Worm (Caenorhabditis elegans) whole organism, early embryonic: Measurements from ENCODE around the gene ztf-8.
A peak's percentile ranks its signal among the peaks of the same experiment; 100 is the strongest.

Experiments
- B0310.2 ChIP-seq: sonication (generic microtip); optimal IDR thresholded peaks from 2 replicates; lab custom pipeline; 2016; ENCODE audit warnings: mild to moderate bottlenecking, missing genetic modification characterization, missing compliant biosample characterization
- F13C5.2 ChIP-seq: sonication (generic microtip); optimal IDR thresholded peaks from 2 replicates; lab custom pipeline; 2017; ENCODE audit warnings: mild to moderate bottlenecking, missing genetic modification characterization, inconsistent platforms, missing compliant biosample characterization
- aly-1 ChIP-seq: sonication (generic microtip); optimal IDR thresholded peaks from 2 replicates; lab custom pipeline; 2016; ENCODE audit warnings: missing genetic modification characterization, missing compliant biosample characterization
- ama-1 ChIP-seq: fragments of 150-350 bp; optimal IDR thresholded peaks from 2 replicates; lab custom pipeline; 2014
- ceh-13 ChIP-seq: fragments of 200-800 bp; sonication (Bioruptor generic); optimal IDR thresholded peaks from 2 replicates; lab custom pipeline; 2018; ENCODE audit warnings: mild to moderate bottlenecking, missing genetic modification characterization, missing compliant biosample characterization
- ceh-36 ChIP-seq: sonication (generic microtip); optimal IDR thresholded peaks from 2 replicates; lab custom pipeline; 2016; ENCODE audit warnings: missing genetic modification characterization, inconsistent platforms, missing compliant biosample characterization
- ets-7 ChIP-seq: sonication (generic microtip); optimal IDR thresholded peaks from 2 replicates; lab custom pipeline; 2016; ENCODE audit warnings: missing genotype, missing genetic modification characterization, missing compliant biosample characterization
- flt-1 ChIP-seq: fragments of 200-800 bp; sonication (Bioruptor generic); IDR thresholded peaks from 2 replicates; pipeline ENCODE4 v1.3.6; 2022; ENCODE audit warnings: missing genetic modification characterization, missing compliant biosample characterization
- hmbx-1 ChIP-seq: sonication (generic microtip); optimal IDR thresholded peaks from 2 replicates; lab custom pipeline; 2016; ENCODE audit warnings: mild to moderate bottlenecking, missing genetic modification characterization, missing compliant biosample characterization
- hmg-4 ChIP-seq: fragments of 200-800 bp; sonication (Bioruptor generic); optimal IDR thresholded peaks from 2 replicates; lab custom pipeline; 2018; ENCODE audit warnings: mild to moderate bottlenecking, missing genetic modification characterization, missing compliant biosample characterization
- hnd-1 ChIP-seq: sonication (generic microtip); optimal IDR thresholded peaks from 2 replicates; lab custom pipeline; 2016; ENCODE audit warnings: missing genetic modification characterization, missing compliant biosample characterization
- pes-1 ChIP-seq: fragments of 200-800 bp; sonication (Bioruptor generic); IDR thresholded peaks from 2 replicates; pipeline ENCODE4 v1.3.6; 2022; ENCODE audit warnings: missing genetic modification reagents, missing genetic modification characterization, missing compliant biosample characterization
- scrt-1 ChIP-seq: fragments of 200-800 bp; sonication (Bioruptor generic); IDR thresholded peaks from 2 replicates; pipeline ENCODE4 v1.3.6; 2022; ENCODE audit warnings: missing genetic modification characterization, missing compliant biosample characterization
- sea-1 ChIP-seq: fragments of 200-800 bp; sonication (Bioruptor generic); conservative IDR thresholded peaks from 2 replicates; pipeline ENCODE4 v1.3.6; 2022; ENCODE audit warnings: missing genetic modification characterization, missing compliant biosample characterization
- tbx-11 ChIP-seq: fragments of 200-800 bp; sonication (Bioruptor generic); IDR thresholded peaks from 2 replicates; pipeline ENCODE4 v1.3.6; 2022; ENCODE audit warnings: missing genetic modification characterization, missing compliant biosample characterization
- tbx-37 ChIP-seq: fragments of 200-800 bp; sonication (Bioruptor generic); conservative IDR thresholded peaks from 2 replicates; pipeline ENCODE4 v1.3.6; 2022; ENCODE audit warnings: missing genetic modification reagents, missing genetic modification characterization, missing compliant biosample characterization
- tra-4 ChIP-seq: sonication (generic microtip); optimal IDR thresholded peaks from 2 replicates; lab custom pipeline; 2017; ENCODE audit warnings: missing genetic modification characterization, missing compliant biosample characterization

The ztf-8 gene

DNA sequence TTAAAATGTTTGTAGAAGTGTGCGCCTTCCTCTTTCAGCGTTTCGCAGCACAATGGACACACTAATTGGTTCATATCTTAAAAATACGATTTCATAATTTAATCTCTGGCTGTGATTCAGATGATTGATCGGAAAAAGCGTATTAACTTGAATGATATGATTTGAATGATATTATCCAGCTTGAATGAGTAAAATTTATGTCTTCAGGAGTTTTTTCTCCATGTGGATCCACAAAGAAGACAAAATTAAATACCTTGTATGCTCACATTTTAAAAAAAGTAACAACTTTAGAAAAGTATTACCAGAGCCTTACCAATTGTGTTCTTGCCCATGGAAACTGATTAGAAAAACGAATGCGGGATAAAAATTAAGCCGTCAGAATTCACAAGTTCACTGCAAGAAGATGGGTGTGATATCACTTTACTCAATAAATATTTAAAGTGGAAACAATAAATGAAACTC is at the start of gene ztf-8:
ztf-8 (minus strand) TSS at position 76 of the 462 bp plus-strand sequence.
- TF ChIP-seq hnd-1 (tag; lab: Kevin White, UChicago) (no peak), ama-1 (lab: Kevin White, UChicago) (no peak), ceh-36 (no peak), tbx-37 (GFP tag; lab: Robert Waterston, UW) (no peak), sea-1 (GFP tag; lab: Robert Waterston, UW) (no peak), flt-1 (GFP tag; lab: Robert Waterston, UW) (no peak), tra-4 (tag; lab: Kevin White, UChicago) (no peak), ets-7 (no peak), B0310.2 (tag; lab: Kevin White, UChicago) (no peak), tbx-11 (GFP tag; lab: Robert Waterston, UW) (no peak), hmg-4 (GFP tag; lab: Kevin White, UChicago) (no peak), hmbx-1 (tag; lab: Kevin White, UChicago) (no peak), ceh-13 (GFP tag; lab: Kevin White, UChicago) (no peak), scrt-1 (GFP tag; lab: Robert Waterston, UW) (no peak), F13C5.2 (no peak), pes-1 (GFP tag; lab: Robert Waterston, UW) (no peak), aly-1 (tag; lab: Kevin White, UChicago) (no peak)

DNA sequence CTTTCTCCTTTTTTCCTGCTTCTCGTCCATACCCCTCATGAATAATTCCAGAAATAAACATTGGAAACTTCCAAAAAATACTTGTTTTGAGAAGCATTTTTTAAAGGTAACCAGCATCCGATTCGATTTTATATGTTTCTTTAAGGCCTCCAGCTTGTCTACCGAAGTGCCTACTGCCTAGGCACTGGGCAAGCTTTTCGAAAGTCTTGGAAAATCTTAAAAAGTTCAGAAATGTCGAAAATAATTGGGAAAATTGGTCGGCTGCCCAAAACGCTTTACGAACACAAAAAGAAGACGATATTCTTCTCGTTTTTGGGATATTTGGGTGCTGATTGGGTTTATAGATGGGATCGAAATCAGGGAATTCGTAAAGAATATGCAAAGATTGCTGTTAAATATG is 48.4 kb upstream of the ztf-8 start, which contains the start of gene F52C9.3:
F52C9.3 (plus strand) TSS at position 225 of the 400 bp plus-strand sequence.
- TF ChIP-seq ceh-36 (no peak), sea-1 (GFP tag; lab: Robert Waterston, UW) (no peak), hmbx-1 (tag; lab: Kevin White, UChicago) (no peak), ama-1 (lab: Kevin White, UChicago) (no peak), tra-4 (tag; lab: Kevin White, UChicago) (no peak), tbx-37 (GFP tag; lab: Robert Waterston, UW) (no peak), ets-7 (no peak), ceh-13 (GFP tag; lab: Kevin White, UChicago) (no peak), hmg-4 (GFP tag; lab: Kevin White, UChicago) (no peak), aly-1 (tag; lab: Kevin White, UChicago) (no peak), flt-1 (GFP tag; lab: Robert Waterston, UW) (no peak)

ce11 chrIII:5318610-5319009 is 45.3 kb upstream of the ztf-8 start:
- TF ChIP-seq sea-1 (GFP tag; lab: Robert Waterston, UW) (0 out of 2 replicates have a peak, but pooled peaks have one; percentile 5), flt-1 (GFP tag; lab: Robert Waterston, UW) (no peak), hmg-4 (GFP tag; lab: Kevin White, UChicago) (peak; percentile 34)

ce11 chrIII:5310940-5311339 is 37.7 kb upstream of the ztf-8 start, which contains the start of gene pqe-1:
Gene pqe-1 (plus strand): TSS chrIII:5311240.
- TF ChIP-seq B0310.2 (tag; lab: Kevin White, UChicago): no peak
- no peak for TF ChIP-seq ets-7
- TF ChIP-seq ceh-13 (GFP tag; lab: Kevin White, UChicago): no peak
- TF ChIP-seq ama-1 (lab: Kevin White, UChicago): no peak
- TF ChIP-seq hmbx-1 (tag; lab: Kevin White, UChicago): no peak
- no peak for TF ChIP-seq tbx-11 (GFP tag; lab: Robert Waterston, UW)

DNA sequence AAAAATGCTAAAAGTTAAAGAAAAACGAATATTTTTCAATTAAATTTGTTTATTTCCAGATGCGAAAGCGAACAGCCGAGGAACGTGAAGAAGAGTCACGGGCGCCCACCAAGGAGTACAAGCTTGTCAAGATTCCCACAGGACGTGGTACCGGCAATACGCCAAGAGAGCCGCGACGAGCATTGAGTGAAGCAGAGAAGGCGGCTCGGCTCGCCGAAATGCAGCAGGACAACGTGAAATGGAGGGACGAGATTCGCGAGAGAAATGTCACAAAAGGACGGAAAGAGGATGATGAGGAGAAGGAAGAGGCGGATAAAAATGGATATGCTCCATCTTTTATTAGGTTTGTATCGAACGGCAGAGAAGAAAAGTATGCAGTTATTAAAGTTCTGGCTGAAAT is 37.1 kb upstream of the ztf-8 start:
- TF ChIP-seq sea-1 (GFP tag; lab: Robert Waterston, UW) (no peak), ets-7 (no peak), scrt-1 (GFP tag; lab: Robert Waterston, UW) (no peak), tbx-11 (GFP tag; lab: Robert Waterston, UW) (no peak), F13C5.2 (no peak), ceh-36 (no peak), pes-1 (GFP tag; lab: Robert Waterston, UW) (no peak), tbx-37 (GFP tag; lab: Robert Waterston, UW) (no peak), hmbx-1 (tag; lab: Kevin White, UChicago) (no peak), tra-4 (tag; lab: Kevin White, UChicago) (no peak), hnd-1 (tag; lab: Kevin White, UChicago) (no peak), flt-1 (GFP tag; lab: Robert Waterston, UW) (no peak), ama-1 (lab: Kevin White, UChicago) (no peak), B0310.2 (tag; lab: Kevin White, UChicago) (no peak), hmg-4 (GFP tag; lab: Kevin White, UChicago) (no peak), aly-1 (tag; lab: Kevin White, UChicago) (no peak), ceh-13 (GFP tag; lab: Kevin White, UChicago) (no peak)

ce11 chrIII:5308278-5308677 is 35.0 kb upstream of the ztf-8 start, which contains the start of gene mog-3:
Gene mog-3 (plus strand): TSS chrIII:5308596.
- 0 out of 2 replicates have a peak, but pooled peaks have one; percentile 37 for TF ChIP-seq flt-1 (GFP tag; lab: Robert Waterston, UW)
- TF ChIP-seq F13C5.2: peak; percentile 15
- peak; percentile 9 for TF ChIP-seq tra-4 (tag; lab: Kevin White, UChicago)
- TF ChIP-seq pes-1 (GFP tag; lab: Robert Waterston, UW): peak; percentile 63; the same call in 1 of the 2 replicates
- peak; percentile 83 for TF ChIP-seq tbx-37 (GFP tag; lab: Robert Waterston, UW)
- peak; percentile 22; the same call in 1 of the 2 replicates for TF ChIP-seq tbx-11 (GFP tag; lab: Robert Waterston, UW)
- TF ChIP-seq scrt-1 (GFP tag; lab: Robert Waterston, UW): no peak
- TF ChIP-seq ets-7: peak; percentile 4
- TF ChIP-seq hmbx-1 (tag; lab: Kevin White, UChicago): no peak

- TF ChIP-seq tra-4 (tag; lab: Kevin White, UChicago): no peak
- TF ChIP-seq sea-1 (GFP tag; lab: Robert Waterston, UW): 0 out of 2 replicates have a peak, but pooled peaks have one; percentile 54
- TF ChIP-seq B0310.2 (tag; lab: Kevin White, UChicago): no peak
- peak; percentile 81 for TF ChIP-seq pes-1 (GFP tag; lab: Robert Waterston, UW)
- no peak; the same call in none of the 2 replicates for TF ChIP-seq tbx-11 (GFP tag; lab: Robert Waterston, UW)
- peak; percentile 8 for TF ChIP-seq F13C5.2
- peak; percentile 44 for TF ChIP-seq hnd-1 (tag; lab: Kevin White, UChicago)
- TF ChIP-seq scrt-1 (GFP tag; lab: Robert Waterston, UW): peak; percentile 68; the same call in 1 of the 2 replicates
- no peak for TF ChIP-seq hmbx-1 (tag; lab: Kevin White, UChicago)
- no peak for TF ChIP-seq ets-7
- no peak for TF ChIP-seq flt-1 (GFP tag; lab: Robert Waterston, UW)
- TF ChIP-seq ceh-13 (GFP tag; lab: Kevin White, UChicago): peak; percentile 9
- no peak for TF ChIP-seq aly-1 (tag; lab: Kevin White, UChicago)
- TF ChIP-seq tbx-37 (GFP tag; lab: Robert Waterston, UW): peak; percentile 72
- no peak for TF ChIP-seq ama-1 (lab: Kevin White, UChicago)
- peak; percentile 51 for TF ChIP-seq ceh-36
- no peak for TF ChIP-seq hmg-4 (GFP tag; lab: Kevin White, UChicago)
Measured at ce11 chrIII:5305725-5306124, 32.5 kb upstream of the ztf-8 start.
